Worm (Caenorhabditis elegans) whole organism, young adult: Measurements from ENCODE around the gene M176.4.
"Not testable (repeated sequence)": the region's sequence is repeated elsewhere in the genome, so short reads cannot be mapped to it uniquely, and the experiment has no call there.

Experiments used
- B0035.1 ChIP-seq: sonication (generic microtip); optimal IDR thresholded peaks from 2 replicates; lab custom pipeline; 2016; ENCODE audit warnings: missing genetic modification characterization, mild to moderate bottlenecking, missing compliant biosample characterization, missing genotype, missing genetic modification reagents
- B0336.3 ChIP-seq: fragments of 200-800 bp; sonication (Bioruptor generic); IDR thresholded peaks from 2 replicates; pipeline ENCODE4 v1.3.6; 2022; ENCODE audit warnings: missing genetic modification characterization, missing compliant biosample characterization
- C06A6.2 ChIP-seq: fragments of 200-800 bp; sonication (Bioruptor generic); conservative IDR thresholded peaks from 2 replicates; pipeline ENCODE4 v1.3.6; 2022; ENCODE audit warnings: missing genetic modification characterization, missing compliant biosample characterization
- F10E7.11 ChIP-seq: sonication (generic microtip); optimal IDR thresholded peaks from 2 replicates; lab custom pipeline; 2017; ENCODE audit warnings: mild to moderate bottlenecking, missing genetic modification characterization, moderate library complexity, missing compliant biosample characterization
- F23B12.7 ChIP-seq: sonication (generic microtip); optimal IDR thresholded peaks from 2 replicates; lab custom pipeline; 2017; ENCODE audit warnings: missing genetic modification characterization, mild to moderate bottlenecking, missing compliant biosample characterization, antibody characterized with exemption, moderate library complexity; ENCODE audit not compliant: insufficient read depth
- F52B5.7 ChIP-seq: sonication (generic microtip); optimal IDR thresholded peaks from 2 replicates; lab custom pipeline; 2016; ENCODE audit warnings: mild to moderate bottlenecking, missing genetic modification characterization, missing compliant biosample characterization
- F57A8.1 ChIP-seq: fragments of 200-800 bp; sonication (Bioruptor generic); optimal IDR thresholded peaks from 2 replicates; lab custom pipeline; 2018; ENCODE audit warnings: mild to moderate bottlenecking, missing genetic modification characterization, moderate library complexity, missing compliant biosample characterization
- T26A5.8 ChIP-seq: sonication (generic microtip); optimal IDR thresholded peaks from 2 replicates; lab custom pipeline; 2016; ENCODE audit warnings: missing genetic modification characterization, missing compliant biosample characterization
- Y56A3A.18 ChIP-seq: fragments of 200-800 bp; sonication (Bioruptor generic); IDR thresholded peaks from 2 replicates; pipeline ENCODE4 v1.3.6; 2022; ENCODE audit warnings: missing genetic modification reagents, missing genetic modification characterization, missing compliant biosample characterization
- akir-1 ChIP-seq: fragments of 200-800 bp; sonication (Bioruptor generic); optimal IDR thresholded peaks from 2 replicates; lab custom pipeline; 2018; ENCODE audit warnings: mild to moderate bottlenecking, missing genetic modification characterization, moderate library complexity, missing compliant biosample characterization
- aptf-3 ChIP-seq: fragments of 200-800 bp; sonication (Bioruptor generic); IDR thresholded peaks from 2 replicates; pipeline ENCODE4 v1.3.6; 2022; ENCODE audit warnings: missing genetic modification characterization, missing compliant biosample characterization
- atf-7 ChIP-seq: sonication (generic microtip); optimal IDR thresholded peaks from 2 replicates; lab custom pipeline; 2017; ENCODE audit warnings: mild to moderate bottlenecking, missing genetic modification characterization, missing compliant biosample characterization
- attf-3 ChIP-seq: fragments of 200-800 bp; sonication (Bioruptor generic); conservative IDR thresholded peaks from 2 replicates; pipeline ENCODE4 v1.3.6; 2022; ENCODE audit warnings: missing genetic modification reagents, missing genetic modification characterization, missing compliant biosample characterization
- cebp-2 ChIP-seq: fragments of 200-800 bp; sonication (Bioruptor generic); IDR thresholded peaks from 2 replicates; pipeline ENCODE4 v1.3.6; 2022; ENCODE audit warnings: missing genetic modification characterization, missing compliant biosample characterization
- ceh-27 ChIP-seq: fragments of 200-800 bp; sonication (Bioruptor generic); optimal IDR thresholded peaks from 2 replicates; lab custom pipeline; 2018; ENCODE audit warnings: mild to moderate bottlenecking, missing genetic modification characterization, moderate library complexity, missing compliant biosample characterization
- ceh-79 ChIP-seq: sonication (generic microtip); optimal IDR thresholded peaks from 2 replicates; lab custom pipeline; 2017; ENCODE audit warnings: mild to moderate bottlenecking, missing genetic modification characterization, missing compliant biosample characterization
- dpff-1 ChIP-seq: sonication (generic microtip); optimal IDR thresholded peaks from 2 replicates; lab custom pipeline; 2017; ENCODE audit warnings: mild to moderate bottlenecking, missing genetic modification characterization, missing compliant biosample characterization
- efl-1 ChIP-seq: fragments of 150-350 bp; optimal IDR thresholded peaks from 2 replicates; lab custom pipeline; 2014; ENCODE audit warnings: missing biosample characterization, missing genetic modification reagents, missing genetic modification characterization
- egl-18 ChIP-seq: fragments of 200-800 bp; sonication (Bioruptor generic); IDR thresholded peaks from 2 replicates; pipeline ENCODE4 v1.3.6; 2022; ENCODE audit warnings: missing genetic modification reagents, missing genetic modification characterization, missing compliant biosample characterization
- ets-4 ChIP-seq: fragments of 200-800 bp; sonication (Bioruptor generic); optimal IDR thresholded peaks from 2 replicates; lab custom pipeline; 2018; ENCODE audit warnings: mild to moderate bottlenecking, missing genetic modification characterization, missing compliant biosample characterization
- hrde-1 ChIP-seq: sonication (generic microtip); optimal IDR thresholded peaks from 2 replicates; lab custom pipeline; 2016; ENCODE audit warnings: missing genetic modification characterization, mild to moderate bottlenecking, missing compliant biosample characterization, moderate library complexity, missing genotype, missing genetic modification reagents, borderline replicate concordance
- let-526 ChIP-seq: fragments of 200-800 bp; sonication (Bioruptor generic); IDR thresholded peaks from 2 replicates; pipeline ENCODE4 v1.3.6; 2022; ENCODE audit warnings: missing genetic modification reagents, missing genetic modification characterization, missing compliant biosample characterization
- lin-35 ChIP-seq, 3 experiments: fragments of 150-350 bp in 2 of 3; sonication (generic microtip) in 1 of 3; optimal IDR thresholded peaks; 2 replicates each; lab custom pipeline; 2014 to 2018; ENCODE audit warnings: missing biosample characterization in 3 of 3, missing genetic modification characterization in 3 of 3, missing genetic modification reagents in 3 of 3
- lin-54 ChIP-seq: fragments of 200-800 bp; sonication (Bioruptor generic); optimal IDR thresholded peaks from 2 replicates; lab custom pipeline; 2018; ENCODE audit warnings: mild to moderate bottlenecking, missing genetic modification characterization, missing compliant biosample characterization
- madf-10 ChIP-seq: sonication (generic microtip); optimal IDR thresholded peaks from 2 replicates; lab custom pipeline; 2016; ENCODE audit warnings: mild to moderate bottlenecking, missing genetic modification characterization, missing compliant biosample characterization
- mxl-1 ChIP-seq: sonication (generic microtip); optimal IDR thresholded peaks from 2 replicates; lab custom pipeline; 2016; ENCODE audit warnings: missing genetic modification characterization, missing compliant biosample characterization
- nfyb-1 ChIP-seq: fragments of 200-800 bp; sonication (Bioruptor generic); IDR thresholded peaks from 2 replicates; pipeline ENCODE4 v1.3.6; 2022; ENCODE audit warnings: missing genetic modification reagents, missing genetic modification characterization, missing compliant biosample characterization
- nhr-80 ChIP-seq: sonication (generic microtip); optimal IDR thresholded peaks from 2 replicates; lab custom pipeline; 2016; ENCODE audit warnings: missing genetic modification characterization, missing compliant biosample characterization
- nhr-90 ChIP-seq: sonication (generic microtip); optimal IDR thresholded peaks from 2 replicates; lab custom pipeline; 2016; ENCODE audit warnings: missing genotype, mild to moderate bottlenecking, missing genetic modification characterization, missing compliant biosample characterization
- repo-1 ChIP-seq: sonication (generic microtip); optimal IDR thresholded peaks from 2 replicates; lab custom pipeline; 2017; ENCODE audit warnings: mild to moderate bottlenecking, missing genetic modification characterization, missing compliant biosample characterization
- rpc-1 ChIP-seq, 2 experiments: fragments of 150-350 bp in 1 of 2; sonication (generic microtip) in 1 of 2; optimal IDR thresholded peaks; 2 replicates each; lab custom pipeline; 2014 to 2018; ENCODE audit warnings: missing biosample characterization in 1 of 2, missing genetic modification characterization in 1 of 2, missing genetic modification reagents in 1 of 2, missing genotype in 1 of 2
- somi-1 ChIP-seq: fragments of 200-800 bp; sonication (Bioruptor generic); optimal IDR thresholded peaks from 2 replicates; lab custom pipeline; 2018; ENCODE audit warnings: mild to moderate bottlenecking, missing genetic modification characterization, missing compliant biosample characterization
- xnd-1 ChIP-seq: sonication (generic microtip); optimal IDR thresholded peaks from 2 replicates; lab custom pipeline; 2016; ENCODE audit warnings: missing genotype, missing genetic modification reagents, missing genetic modification characterization, missing compliant biosample characterization
- zfh-2 ChIP-seq: fragments of 200-800 bp; sonication (Bioruptor generic); conservative IDR thresholded peaks from 2 replicates; pipeline ENCODE4 v1.3.6; 2022; ENCODE audit warnings: missing genetic modification reagents, missing genetic modification characterization, missing compliant biosample characterization
- ztf-18 ChIP-seq: sonication (generic microtip); optimal IDR thresholded peaks from 2 replicates; lab custom pipeline; 2016; ENCODE audit warnings: missing genotype, mild to moderate bottlenecking, missing genetic modification characterization, missing compliant biosample characterization
- ztf-6 ChIP-seq: fragments of 200-800 bp; sonication (Bioruptor generic); IDR thresholded peaks from 2 replicates; pipeline ENCODE4 v1.3.6; 2022; ENCODE audit warnings: missing genetic modification reagents, missing genetic modification characterization, missing compliant biosample characterization

The M176.4 gene

ce11 chrII:9459462-9459861 is 41.3 kb downstream of the M176.4 start, which contains the start of gene R09D1.14:
Gene R09D1.14 (minus strand): TSS chrII:9459562.
- TF ChIP-seq ets-4 (GFP tag; lab: Kevin White, UChicago); akir-1 (GFP tag; lab: Kevin White, UChicago); hrde-1 (tag; lab: Kevin White, UChicago): not testable (repeated sequence)

- TF ChIP-seq B0336.3 (GFP tag; lab: Robert Waterston, UW); xnd-1; F23B12.7: not testable (repeated sequence)
Observed at ce11 chrII:9461881-9462280, 43.7 kb downstream of the M176.4 start, which contains the start of gene chil-21. Gene chil-21 (minus strand): TSS chrII:9461981.

ce11 chrII:9466095-9466494 is 47.9 kb downstream of the M176.4 start, which contains the start of gene chil-22:
Gene chil-22 (minus strand): TSS chrII:9466195.
- TF ChIP-seq cebp-2 (GFP tag; lab: Robert Waterston, UW): no peak
- TF ChIP-seq ztf-6: no peak
- TF ChIP-seq repo-1 (tag; lab: Kevin White, UChicago): no peak
- TF ChIP-seq madf-10 (tag; lab: Kevin White, UChicago): no peak
- TF ChIP-seq rpc-1 (optimal IDR thresholded peaks at IDR 0.05; lab: Kevin White, UChicago): no peak
- no peak for TF ChIP-seq rpc-1 (tag; optimal IDR thresholded peaks at IDR 0.05; lab: Kevin White, UChicago)
- TF ChIP-seq C06A6.2: no peak
- TF ChIP-seq somi-1 (GFP tag; lab: Kevin White, UChicago): no peak
- no peak for TF ChIP-seq lin-35 (GFP tag; optimal IDR thresholded peaks at IDR 0.05; lab: Kevin White, UChicago)
- TF ChIP-seq dpff-1 (tag; lab: Kevin White, UChicago): no peak
- TF ChIP-seq ceh-79 (tag; lab: Kevin White, UChicago): no peak
- no peak for TF ChIP-seq atf-7
- no peak for TF ChIP-seq F52B5.7
- TF ChIP-seq attf-3 (GFP tag; lab: Robert Waterston, UW): no peak
- TF ChIP-seq nhr-90 (tag; lab: Kevin White, UChicago): no peak
- no peak for TF ChIP-seq egl-18
- no peak for TF ChIP-seq F57A8.1
- no peak for TF ChIP-seq nfyb-1
- no peak for TF ChIP-seq T26A5.8 (tag; lab: Kevin White, UChicago)
- no peak for TF ChIP-seq F10E7.11

- no peak for TF ChIP-seq let-526 (GFP tag; lab: Robert Waterston, UW)
- TF ChIP-seq nhr-80 (tag; lab: Kevin White, UChicago): peak; percentile 85
Observed at ce11 chrII:9468414-9468813, 50.2 kb downstream of the M176.4 start, which contains the start of gene chil-23. Gene chil-23 (minus strand): TSS chrII:9468611.

- no peak for TF ChIP-seq mxl-1
- no peak for TF ChIP-seq zfh-2 (GFP tag; lab: Robert Waterston, UW)
- no peak for TF ChIP-seq ztf-18 (tag; lab: Kevin White, UChicago)
- no peak for TF ChIP-seq aptf-3 (GFP tag; lab: Robert Waterston, UW)
- TF ChIP-seq ceh-27: no peak
- no peak for TF ChIP-seq efl-1 (GFP tag; lab: Kevin White, UChicago)
- TF ChIP-seq somi-1 (GFP tag; lab: Kevin White, UChicago): no peak
- TF ChIP-seq lin-54: no peak
- TF ChIP-seq Y56A3A.18 (GFP tag; lab: Robert Waterston, UW): no peak
- TF ChIP-seq B0035.1 (tag; lab: Kevin White, UChicago): no peak
Observed at ce11 chrII:9470027-9470426, 51.9 kb downstream of the M176.4 start, which contains the start of gene T19H5.6. Gene T19H5.6 (minus strand): TSS chrII:9470221.
